Fruit fly (Drosophila melanogaster) whole organism, prepupa: Measurements from ENCODE around the gene CG15756.

ENCODE experiments used
- Blimp-1 ChIP-seq: fragments of 200-800 bp; sonication (Bioruptor generic); optimal IDR thresholded peaks from 3 replicates; lab custom pipeline; 2017; ENCODE audit warnings: missing biosample characterization, missing genetic modification characterization, mild to moderate bottlenecking, moderate library complexity, missing genetic modification reagents
- CG10631 ChIP-seq: fragments of 200-800 bp; sonication (Bioruptor generic); optimal IDR thresholded peaks from 2 replicates; lab custom pipeline; 2016; ENCODE audit warnings: missing biosample characterization, missing genetic modification characterization
- CG10669 ChIP-seq: fragments of 200-800 bp; sonication (Bioruptor generic); optimal IDR thresholded peaks from 3 replicates; lab custom pipeline; 2018; ENCODE audit warnings: missing biosample characterization, mild to moderate bottlenecking, missing genetic modification characterization, moderate library complexity
- CG11294 ChIP-seq: fragments of 200-800 bp; sonication (Bioruptor generic); IDR thresholded peaks from 2 replicates; pipeline ENCODE4 v1.3.6; 2022; ENCODE audit warnings: missing biosample characterization, missing genetic modification characterization
- CG11762 ChIP-seq: fragments of 200-800 bp; sonication (Bioruptor generic); optimal IDR thresholded peaks from 3 replicates; lab custom pipeline; 2016; ENCODE audit warnings: missing biosample characterization, missing genetic modification characterization; ENCODE audit not compliant: insufficient read depth
- CG11902 ChIP-seq: fragments of 200-800 bp; sonication (Bioruptor generic); optimal IDR thresholded peaks from 3 replicates; lab custom pipeline; 2016; ENCODE audit warnings: missing biosample characterization, missing genetic modification characterization
- CG15336 ChIP-seq: fragments of 200-800 bp; sonication (Bioruptor generic); IDR thresholded peaks from 2 replicates; pipeline ENCODE4 v1.3.6; 2022; ENCODE audit warnings: missing biosample characterization, missing genetic modification characterization
- CG1621 ChIP-seq: fragments of 200-800 bp; sonication (Bioruptor generic); optimal IDR thresholded peaks from 3 replicates; lab custom pipeline; 2018; ENCODE audit warnings: missing biosample characterization, mild to moderate bottlenecking, missing genetic modification characterization
- CG16779 ChIP-seq: fragments of 200-800 bp; sonication (Bioruptor generic); optimal IDR thresholded peaks from 3 replicates; lab custom pipeline; 2017; ENCODE audit warnings: missing biosample characterization, mild to moderate bottlenecking, missing genetic modification characterization
- CG3032 ChIP-seq: fragments of 200-800 bp; optimal IDR thresholded peaks from 2 replicates; lab custom pipeline; 2019; ENCODE audit warnings: missing biosample characterization, mild to moderate bottlenecking, missing genetic modification characterization, moderate library complexity
- CG31627 ChIP-seq: fragments of 200-800 bp; sonication (Bioruptor generic); optimal IDR thresholded peaks from 3 replicates; lab custom pipeline; 2016; ENCODE audit warnings: missing biosample characterization, missing genetic modification characterization
- CG32006 ChIP-seq: fragments of 200-800 bp; sonication (Bioruptor generic); optimal IDR thresholded peaks from 3 replicates; lab custom pipeline; 2017; ENCODE audit warnings: missing biosample characterization, mild to moderate bottlenecking, missing genetic modification characterization
- CG34406 ChIP-seq: fragments of 200-800 bp; sonication (Bioruptor generic); optimal IDR thresholded peaks from 3 replicates; lab custom pipeline; 2016; ENCODE audit warnings: missing biosample characterization, missing genetic modification characterization
- CG3919 ChIP-seq: fragments of 200-800 bp; sonication (Bioruptor generic); optimal IDR thresholded peaks from 3 replicates; lab custom pipeline; 2016; ENCODE audit warnings: missing biosample characterization, missing genetic modification characterization
- CG4318 ChIP-seq: fragments of 200-800 bp; sonication (Bioruptor generic); optimal IDR thresholded peaks from 3 replicates; lab custom pipeline; 2017; ENCODE audit warnings: missing biosample characterization, mild to moderate bottlenecking, missing genetic modification characterization
- CG6276 ChIP-seq: fragments of 200-800 bp; sonication (Bioruptor generic); optimal IDR thresholded peaks from 2 replicates; lab custom pipeline; 2017; ENCODE audit warnings: missing biosample characterization, mild to moderate bottlenecking, missing genetic modification characterization
- CG6792 ChIP-seq: fragments of 200-800 bp; sonication (Bioruptor generic); optimal IDR thresholded peaks from 3 replicates; lab custom pipeline; 2016; ENCODE audit warnings: missing biosample characterization, missing genetic modification characterization
- CG6854 ChIP-seq: fragments of 200-800 bp; sonication (Bioruptor generic); optimal IDR thresholded peaks from 2 replicates; lab custom pipeline; 2017; ENCODE audit warnings: missing biosample characterization, mild to moderate bottlenecking, missing genetic modification characterization
- CG7368 ChIP-seq: fragments of 200-800 bp; sonication (Bioruptor generic); optimal IDR thresholded peaks from 3 replicates; lab custom pipeline; 2016; ENCODE audit warnings: missing biosample characterization, missing genetic modification characterization
- CG8119 ChIP-seq: fragments of 200-800 bp; sonication (Bioruptor generic); IDR thresholded peaks from 3 replicates; pipeline ENCODE4 v1.3.6; 2022; ENCODE audit warnings: missing biosample characterization, missing genetic modification characterization
- CG8319 ChIP-seq: fragments of 200-800 bp; sonication (Bioruptor generic); optimal IDR thresholded peaks from 3 replicates; lab custom pipeline; 2016; ENCODE audit warnings: missing biosample characterization, missing genetic modification characterization
- CG8632 ChIP-seq: fragments of 200-800 bp; sonication (Bioruptor generic); optimal IDR thresholded peaks from 3 replicates; lab custom pipeline; 2016; ENCODE audit warnings: missing biosample characterization, missing genetic modification characterization
- CG9139 ChIP-seq: fragments of 200-800 bp; sonication (Bioruptor generic); optimal IDR thresholded peaks from 3 replicates; lab custom pipeline; 2017; ENCODE audit warnings: missing biosample characterization, mild to moderate bottlenecking, missing genetic modification characterization
- Eip75B ChIP-seq: fragments of 200-800 bp; sonication (Bioruptor generic); optimal IDR thresholded peaks from 3 replicates; lab custom pipeline; 2016; ENCODE audit warnings: missing biosample characterization, missing genetic modification characterization
- Eip78C ChIP-seq: fragments of 200-800 bp; sonication (Bioruptor generic); peaks from one replicate; lab custom pipeline; 2016; ENCODE audit warnings: missing biosample characterization, missing genetic modification characterization
- Ets21C ChIP-seq: fragments of 200-800 bp; sonication (Bioruptor generic); optimal IDR thresholded peaks from 3 replicates; lab custom pipeline; 2016; ENCODE audit warnings: missing biosample characterization, missing genetic modification characterization
- Gug ChIP-seq: fragments of 200-800 bp; sonication (Bioruptor generic); IDR thresholded peaks from 2 replicates; pipeline ENCODE4 v1.3.6; 2022; ENCODE audit warnings: missing biosample characterization, missing genetic modification characterization
- Hr39 ChIP-seq: fragments of 200-800 bp; sonication (Bioruptor generic); optimal IDR thresholded peaks from 2 replicates; lab custom pipeline; 2016; ENCODE audit warnings: missing biosample characterization, missing genetic modification characterization
- Hr4 ChIP-seq: fragments of 200-800 bp; sonication (Bioruptor generic); optimal IDR thresholded peaks from 3 replicates; lab custom pipeline; 2016; ENCODE audit warnings: missing biosample characterization, missing genetic modification characterization
- Met ChIP-seq: fragments of 200-800 bp; sonication (Bioruptor generic); optimal IDR thresholded peaks from 3 replicates; lab custom pipeline; 2016; ENCODE audit warnings: missing biosample characterization, missing genetic modification characterization
- OdsH ChIP-seq: fragments of 200-800 bp; sonication (Bioruptor generic); optimal IDR thresholded peaks from 3 replicates; lab custom pipeline; 2016; ENCODE audit warnings: missing biosample characterization, missing genetic modification characterization
- Smox ChIP-seq: fragments of 200-800 bp; sonication (Bioruptor generic); optimal IDR thresholded peaks from 3 replicates; lab custom pipeline; 2016; ENCODE audit warnings: missing biosample characterization, missing genetic modification characterization
- Sox102F ChIP-seq: fragments of 200-800 bp; sonication (Bioruptor generic); optimal IDR thresholded peaks from 2 replicates; lab custom pipeline; 2016; ENCODE audit warnings: missing biosample characterization, mild to moderate bottlenecking, missing genetic modification characterization
- Sox14 ChIP-seq: fragments of 200-800 bp; sonication (Bioruptor generic); optimal IDR thresholded peaks from 3 replicates; lab custom pipeline; 2016; ENCODE audit warnings: missing biosample characterization, missing genetic modification characterization
- Sox15 ChIP-seq: fragments of 200-800 bp; sonication (Bioruptor generic); optimal IDR thresholded peaks from 3 replicates; lab custom pipeline; 2016; ENCODE audit warnings: missing biosample characterization, missing genetic modification characterization
- acj6 ChIP-seq: fragments of 200-800 bp; sonication (Bioruptor generic); optimal IDR thresholded peaks from 3 replicates; lab custom pipeline; 2016; ENCODE audit warnings: missing biosample characterization, missing genetic modification characterization
- cyc ChIP-seq: fragments of 200-800 bp; sonication (Bioruptor generic); optimal IDR thresholded peaks from 3 replicates; lab custom pipeline; 2016; ENCODE audit warnings: missing biosample characterization, missing genetic modification characterization
- dac ChIP-seq: fragments of 200-800 bp; sonication (Bioruptor generic); optimal IDR thresholded peaks from 2 replicates; lab custom pipeline; 2017; ENCODE audit warnings: missing biosample characterization, mild to moderate bottlenecking, missing genetic modification characterization
- eg ChIP-seq: fragments of 200-800 bp; sonication (Bioruptor generic); IDR thresholded peaks from 3 replicates; pipeline ENCODE4 v1.3.6; 2022; ENCODE audit warnings: missing biosample characterization, missing genetic modification characterization
- esn ChIP-seq: fragments of 200-800 bp; sonication (Bioruptor generic); optimal IDR thresholded peaks from 2 replicates; lab custom pipeline; 2016; ENCODE audit warnings: missing biosample characterization, mild to moderate bottlenecking, missing genetic modification characterization, moderate library complexity
- fd85E ChIP-seq: fragments of 200-800 bp; sonication (Bioruptor generic); optimal IDR thresholded peaks from 3 replicates; lab custom pipeline; 2016; ENCODE audit warnings: missing biosample characterization, missing genetic modification characterization
- fkh ChIP-seq: fragments of 200-800 bp; sonication (Bioruptor generic); optimal IDR thresholded peaks from 3 replicates; lab custom pipeline; 2017; ENCODE audit warnings: missing biosample characterization, mild to moderate bottlenecking, missing genetic modification characterization, moderate library complexity
- lz ChIP-seq: fragments of 200-800 bp; sonication (Bioruptor generic); optimal IDR thresholded peaks from 3 replicates; lab custom pipeline; 2016; ENCODE audit warnings: missing biosample characterization, missing genetic modification characterization
- net ChIP-seq: fragments of 200-800 bp; sonication (Bioruptor generic); optimal IDR thresholded peaks from 3 replicates; lab custom pipeline; 2016; ENCODE audit warnings: missing biosample characterization, missing genetic modification characterization
- pdm3 ChIP-seq: fragments of 200-800 bp; sonication (Bioruptor generic); optimal IDR thresholded peaks from 3 replicates; lab custom pipeline; 2016; ENCODE audit warnings: missing biosample characterization, missing genetic modification characterization
- salr ChIP-seq, 2 experiments: fragments of 200-800 bp; sonication (Bioruptor generic); optimal IDR thresholded peaks; 3 replicates each; lab custom pipeline; 2016 to 2018; ENCODE audit warnings: missing biosample characterization in 2 of 2, missing genetic modification characterization in 2 of 2, mild to moderate bottlenecking in 1 of 2
- spab ChIP-seq: fragments of 200-800 bp; sonication (Bioruptor generic); optimal IDR thresholded peaks from 2 replicates; lab custom pipeline; 2017; ENCODE audit warnings: missing biosample characterization, mild to moderate bottlenecking, missing genetic modification characterization, missing genetic modification reagents
- ss ChIP-seq, 2 experiments: fragments of 200-800 bp; sonication (Bioruptor generic); optimal IDR thresholded peaks; 2 replicates in 1 of 2; 3 replicates in 1 of 2; lab custom pipeline; 2017 to 2018; ENCODE audit warnings: mild to moderate bottlenecking in 2 of 2, missing biosample characterization in 2 of 2, missing genetic modification characterization in 2 of 2, moderate library complexity in 1 of 2
- svp ChIP-seq: fragments of 200-800 bp; sonication (Bioruptor generic); peaks from one replicate; lab custom pipeline; 2016; ENCODE audit warnings: missing biosample characterization, missing genetic modification characterization
- vri ChIP-seq: fragments of 200-800 bp; sonication (Bioruptor generic); optimal IDR thresholded peaks from 3 replicates; lab custom pipeline; 2016; ENCODE audit warnings: missing biosample characterization, mild to moderate bottlenecking, missing genetic modification characterization

CG15756 gene

dm6 chrX:13534100-13534499 is at the start of gene CG15756:
Gene CG15756, plus strand, starts transcription at chrX:13534400.
- TF ChIP-seq eg (GFP tag; lab: Robert Waterston, UW) (no peak), Gug (GFP tag; lab: Robert Waterston, UW) (no peak), vri (GFP tag; lab: Kevin White, UChicago) (no peak), CG3032 (no peak), cyc (GFP tag; lab: Kevin White, UChicago) (no peak), Smox (no peak), Met (GFP tag; lab: Kevin White, UChicago) (no peak), salr (GFP tag; optimal IDR thresholded peaks at IDR 0.05; lab: Kevin White, UChicago) (no peak), Eip75B (no peak), CG4318 (GFP tag; lab: Kevin White, UChicago) (no peak), fkh (no peak), esn (GFP tag; lab: Kevin White, UChicago) (no peak), acj6 (no peak), Ets21C (GFP tag; lab: Kevin White, UChicago) (no peak), CG32006 (no peak), Sox14 (GFP tag; lab: Kevin White, UChicago) (no peak)

- TF ChIP-seq CG10669 (GFP tag; lab: Kevin White, UChicago), result no peak
Measured at dm6 chrX:13527706-13528105, 6.5 kb upstream of the CG15756 start, which contains the start of gene CG15754. Gene CG15754, plus strand, starts transcription at chrX:13528006.

- TF ChIP-seq CG3919 (GFP tag; lab: Kevin White, UChicago) (peak; percentile 29), CG8119 (GFP tag; lab: Robert Waterston, UW) (no peak), CG11902 (GFP tag; lab: Kevin White, UChicago) (no peak), CG11762 (GFP tag; lab: Kevin White, UChicago) (no peak), CG9139 (GFP tag; lab: Kevin White, UChicago) (no peak), OdsH (GFP tag; lab: Kevin White, UChicago) (peak; percentile 6), CG6276 (GFP tag; lab: Kevin White, UChicago) (no peak), esn (GFP tag; lab: Kevin White, UChicago) (no peak), CG16779 (no peak), CG31627 (GFP tag; lab: Kevin White, UChicago) (no peak), Gug (GFP tag; lab: Robert Waterston, UW) (no peak), Hr39 (no peak), CG34406 (GFP tag; lab: Kevin White, UChicago) (peak; percentile 17), fkh (no peak), CG8319 (GFP tag; lab: Kevin White, UChicago) (no peak), dac (no peak), Sox15 (GFP tag; lab: Kevin White, UChicago) (no peak), CG6792 (GFP tag; lab: Kevin White, UChicago) (no peak), CG7368 (no peak), Blimp-1 (no peak), CG10669 (GFP tag; lab: Kevin White, UChicago) (no peak), lz (GFP tag; lab: Kevin White, UChicago) (no peak), CG1621 (tag; lab: Kevin White, UChicago) (no peak), fd85E (GFP tag; lab: Kevin White, UChicago) (no peak), CG3032 (no peak), Hr4 (no peak), Sox102F (GFP tag; lab: Kevin White, UChicago) (peak; percentile 17), CG10631 (GFP tag; lab: Kevin White, UChicago) (peak; percentile 29), CG15336 (GFP tag; lab: Robert Waterston, UW) (no peak), CG8632 (GFP tag; lab: Kevin White, UChicago) (no peak), Sox14 (GFP tag; lab: Kevin White, UChicago) (no peak), spab (GFP tag; lab: Kevin White, UChicago) (no peak), net (GFP tag; lab: Kevin White, UChicago) (no peak), pdm3 (GFP tag; lab: Kevin White, UChicago) (no peak), CG6854 (GFP tag; lab: Kevin White, UChicago) (no peak), ss (GFP tag; optimal IDR thresholded peaks at IDR 0.05; lab: Kevin White, UChicago) (no peak), Eip78C (GFP tag; lab: Kevin White, UChicago) (peak; percentile 58), svp (GFP tag; lab: Kevin White, UChicago) (peak; percentile 71), CG11294 (GFP tag; lab: Robert Waterston, UW) (no peak)
Measured at dm6 chrX:13529673-13530072, 4.5 kb upstream of the CG15756 start.
